Worm (Caenorhabditis elegans): ENCODE data around the gene abf-5.

ce11 chrX:12818768-12819167 lies 26.1 kb downstream of the abf-5 start:
- TF ChIP-seq dao-5 (tag; optimal IDR thresholded peaks at IDR 0.05) (no peak), him-1 (tag; optimal IDR thresholded peaks at IDR 0.05) (no peak), W03F9.2 (tag; optimal IDR thresholded peaks at IDR 0.05) (no peak)
